Worm (Caenorhabditis elegans): ENCODE measurements around the gene slc-36.3.
"Not testable (repeated sequence)": the region's sequence is repeated elsewhere in the genome, so short reads cannot be mapped to it uniquely, and the experiment has no call there.

slc-36.3 gene

DNA sequence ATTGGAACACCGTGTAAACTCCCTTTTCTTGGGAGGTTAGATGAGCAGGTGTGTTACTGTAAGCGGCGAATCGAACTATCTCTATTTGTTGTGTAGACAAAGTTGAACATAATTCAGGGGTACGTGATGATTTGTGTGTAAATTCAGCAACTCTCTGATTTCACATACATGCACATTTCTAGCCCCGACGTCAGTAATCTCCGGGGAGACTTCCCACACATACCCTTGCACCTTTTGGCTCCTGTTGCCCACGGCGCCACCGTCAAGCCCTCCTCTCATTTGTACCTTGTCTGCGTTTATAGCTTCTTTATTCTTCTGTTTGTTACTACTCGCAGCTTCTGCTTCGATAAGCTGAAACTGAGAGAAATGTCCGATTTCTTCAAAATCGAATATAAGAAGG lies 25.1 kb downstream of the slc-36.3 start, which contains the start of gene Y38H6C.25:
TSS of gene Y38H6C.25 (plus strand) at position 301 of the 400 bp plus-strand sequence.
- no peak for TF ChIP-seq pag-3 (tag; optimal IDR thresholded peaks at IDR 0.05; ENCODE audit: borderline replicate concordance, insufficient read depth)
- TF ChIP-seq rnt-1 (tag; optimal IDR thresholded peaks at IDR 0.05) = no peak
- no peak for TF ChIP-seq dsc-1 (tag; optimal IDR thresholded peaks at IDR 0.05)
- TF ChIP-seq C34B4.2 (tag; optimal IDR thresholded peaks at IDR 0.05) = no peak
- TF ChIP-seq aha-1 (tag; optimal IDR thresholded peaks at IDR 0.05) = no peak
- no peak for TF ChIP-seq ztf-4 (tag; optimal IDR thresholded peaks at IDR 0.05)
- TF ChIP-seq hpl-2 (GFP tag; optimal IDR thresholded peaks at IDR 0.05) = no peak
- TF ChIP-seq fkh-10 (GFP tag; optimal IDR thresholded peaks at IDR 0.05) = no peak
- TF ChIP-seq elt-3 (tag; optimal IDR thresholded peaks at IDR 0.05) = no peak
- no peak for TF ChIP-seq unc-98 (GFP tag; IDR thresholded peaks at IDR 0.05)
- no peak for TF ChIP-seq tlp-1 (tag; optimal IDR thresholded peaks at IDR 0.05)
- no peak for TF ChIP-seq snu-23 (GFP tag; optimal IDR thresholded peaks at IDR 0.05)
- no peak for TF ChIP-seq unc-62 (GFP tag; optimal IDR thresholded peaks at IDR 0.05)
- no peak for TF ChIP-seq mab-9 (GFP tag; IDR thresholded peaks at IDR 0.05)
- TF ChIP-seq ceh-88 (GFP tag; IDR thresholded peaks at IDR 0.05) = no peak
- TF ChIP-seq isw-1 (GFP tag; IDR thresholded peaks at IDR 0.05) = no peak
- no peak for TF ChIP-seq pqm-1 (tag; optimal IDR thresholded peaks at IDR 0.05)

DNA sequence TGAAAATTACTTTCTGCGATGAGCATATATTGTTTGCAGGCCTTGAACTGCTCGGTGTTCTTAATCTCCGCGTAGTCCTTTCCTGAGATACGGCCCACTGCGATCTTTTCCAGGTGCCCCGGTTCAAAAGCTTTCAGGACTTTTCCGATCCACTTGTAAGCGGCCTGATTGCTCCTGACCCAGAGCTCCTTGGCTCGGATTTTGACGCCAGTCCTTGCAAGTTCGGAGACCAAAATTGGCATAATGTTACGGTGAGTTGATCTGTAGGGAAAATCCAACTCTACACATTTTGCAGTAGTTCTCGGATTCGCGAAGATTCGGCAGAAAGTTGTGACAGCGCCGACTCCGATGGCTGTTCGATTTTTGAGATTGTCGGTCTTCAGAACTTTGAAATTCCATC lies 27.0 kb downstream of the slc-36.3 start:
- peak; percentile 37 for TF ChIP-seq nhr-85 (tag)
- no peak for TF ChIP-seq vab-15 (tag; optimal IDR thresholded peaks at IDR 0.05)

DNA sequence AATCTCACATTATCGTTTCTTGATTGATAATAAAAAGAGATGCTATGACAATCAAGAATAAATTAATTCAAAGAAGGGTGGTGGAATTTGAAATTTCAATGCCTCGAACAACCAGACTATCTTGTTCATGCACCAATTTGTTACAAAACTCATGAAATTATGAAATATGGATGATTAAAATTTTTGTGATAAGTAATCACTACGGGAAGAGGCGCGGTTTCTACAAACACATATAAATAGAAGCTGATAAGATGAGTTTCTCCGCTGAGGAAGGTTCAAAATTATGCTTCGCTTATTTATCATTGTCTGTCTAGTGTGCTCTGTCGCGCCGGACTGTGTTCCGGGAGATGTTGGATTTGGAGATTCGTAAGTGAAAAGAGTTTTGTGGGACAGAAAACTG lies 29.5 kb downstream of the slc-36.3 start:
- TF ChIP-seq nhr-90 (tag; optimal IDR thresholded peaks at IDR 0.05; ENCODE audit: poor library complexity) = no peak
- TF ChIP-seq elt-2 (tag; optimal IDR thresholded peaks at IDR 0.05) = peak; percentile 6
- TF ChIP-seq dsc-1 (tag; optimal IDR thresholded peaks at IDR 0.05) = no peak

DNA sequence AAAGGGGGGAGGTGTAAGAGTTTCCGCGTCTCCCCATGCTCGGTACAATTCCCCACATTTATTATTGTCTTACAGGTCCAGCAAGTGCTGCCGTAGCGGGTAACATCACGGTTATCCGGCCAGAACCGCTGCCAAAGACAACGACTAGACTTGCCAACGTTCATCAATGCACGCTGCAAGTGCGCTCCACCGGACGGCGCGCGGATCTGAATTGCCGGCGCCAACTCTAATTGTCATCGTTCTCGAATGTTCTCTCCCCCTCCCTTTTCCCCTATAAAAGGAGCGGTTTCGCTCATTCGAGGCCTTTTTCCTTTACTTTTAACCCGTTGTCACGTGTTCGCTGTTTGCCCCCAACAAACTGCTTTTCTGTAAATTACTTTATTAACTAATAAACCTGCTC lies 30.3 kb downstream of the slc-36.3 start, which contains the start of gene Y38H6C.8:
TSS of gene Y38H6C.8 (plus strand) at position 301 of the 400 bp plus-strand sequence.
- not testable (repeated sequence) for TF ChIP-seq skn-1 (tag; optimal IDR thresholded peaks at IDR 0.05); nhr-47 (tag; optimal IDR thresholded peaks at IDR 0.05); ets-5 (GFP tag; IDR thresholded peaks at IDR 0.05)

ce11 chrV:20509427-20509826 lies 34.6 kb downstream of the slc-36.3 start:
- TF ChIP-seq efl-1 (optimal IDR thresholded peaks at IDR 0.05) (no peak), efl-1 (GFP tag; optimal IDR thresholded peaks at IDR 0.05 in 1 of 2) (peak in 1 of 2 experiments; percentile 52), nhr-90 (tag; optimal IDR thresholded peaks at IDR 0.05; ENCODE audit: poor library complexity) (no peak)

ce11 chrV:20506542-20506941 lies 37.5 kb downstream of the slc-36.3 start:
- peak; percentile 16 for TF ChIP-seq nhr-85 (tag)
- no peak for TF ChIP-seq ceh-8 (GFP tag; optimal IDR thresholded peaks at IDR 0.05)

DNA sequence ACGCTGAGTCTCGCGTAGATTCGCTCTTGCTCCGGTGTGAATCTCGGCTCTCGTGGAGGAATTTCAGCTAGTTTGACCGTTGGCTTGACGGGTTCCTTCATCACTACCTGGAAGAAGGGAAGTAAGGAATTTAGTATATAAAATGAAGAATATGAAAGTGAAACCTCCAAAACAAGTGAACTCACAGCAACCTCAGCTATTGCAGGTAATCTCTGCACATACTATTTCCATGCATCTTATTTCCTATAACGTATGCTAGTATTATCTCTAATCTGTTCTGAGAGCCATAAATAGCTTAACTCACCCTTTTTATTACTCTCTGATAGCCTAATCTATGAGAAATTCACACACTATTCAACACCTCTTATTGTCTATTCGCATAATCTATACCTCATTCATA lies 39.0 kb downstream of the slc-36.3 start, which contains the start of gene Y38H6C.4:
TSS of gene Y38H6C.4 (minus strand) at position 101 of the 400 bp plus-strand sequence.
- no peak for TF ChIP-seq lsy-2 (tag; optimal IDR thresholded peaks at IDR 0.05)

ce11 chrV:20500405-20500804 lies 43.6 kb downstream of the slc-36.3 start, which contains the start of gene dct-14:
dct-14 (minus strand) TSS chrV:20500505.
- TF ChIP-seq vab-15 (tag; optimal IDR thresholded peaks at IDR 0.05) (no peak), C04F5.9 (tag; optimal IDR thresholded peaks at IDR 0.05) (no peak), snpc-4 (tag; optimal IDR thresholded peaks at IDR 0.05) (no peak), nhr-76 (tag; optimal IDR thresholded peaks at IDR 0.05) (no peak), ceh-63 (GFP tag; optimal IDR thresholded peaks at IDR 0.05) (no peak), fkh-8 (tag; optimal IDR thresholded peaks at IDR 0.05) (peak; percentile 14), hpl-2 (GFP tag; optimal IDR thresholded peaks at IDR 0.05) (no peak), efl-1 (optimal IDR thresholded peaks at IDR 0.05) (no peak), efl-1 (GFP tag; optimal IDR thresholded peaks at IDR 0.05 in 1 of 2) (peak in 1 of 2 experiments; percentile 1)
